Worm (Caenorhabditis elegans) whole organism, dauer: ENCODE results near the gene C45G9.4.

ENCODE experiments used
- unc-62 ChIP-seq: sonication (generic microtip); optimal IDR thresholded peaks from 2 replicates; lab custom pipeline; 2017; ENCODE audit warnings: missing biosample characterization, missing genetic modification reagents, missing genetic modification characterization

Gene C45G9.4

DNA sequence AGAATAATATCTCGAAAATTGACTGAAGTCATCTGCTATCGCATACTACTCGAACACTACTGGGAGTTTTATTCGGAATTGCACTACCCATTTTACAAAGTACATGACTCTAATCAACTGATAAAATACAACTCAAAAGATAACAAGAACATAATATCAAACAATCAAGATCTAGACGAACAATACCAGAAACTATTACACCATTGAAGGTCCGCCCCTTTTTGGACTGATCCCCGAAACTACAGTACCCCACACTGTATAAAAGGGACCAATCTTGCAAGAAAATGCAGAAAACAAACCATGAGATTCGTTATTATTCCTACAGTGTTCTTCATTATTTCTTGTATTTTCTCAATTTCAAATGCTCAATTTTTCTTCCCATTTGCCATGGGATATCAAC is 32.0 kb downstream of the C45G9.4 start, which contains the start of gene F54D8.10:
Gene F54D8.10, plus strand, starts transcription at position 301 of the 400 bp plus-strand sequence.
- no peak for TF ChIP-seq unc-62

DNA sequence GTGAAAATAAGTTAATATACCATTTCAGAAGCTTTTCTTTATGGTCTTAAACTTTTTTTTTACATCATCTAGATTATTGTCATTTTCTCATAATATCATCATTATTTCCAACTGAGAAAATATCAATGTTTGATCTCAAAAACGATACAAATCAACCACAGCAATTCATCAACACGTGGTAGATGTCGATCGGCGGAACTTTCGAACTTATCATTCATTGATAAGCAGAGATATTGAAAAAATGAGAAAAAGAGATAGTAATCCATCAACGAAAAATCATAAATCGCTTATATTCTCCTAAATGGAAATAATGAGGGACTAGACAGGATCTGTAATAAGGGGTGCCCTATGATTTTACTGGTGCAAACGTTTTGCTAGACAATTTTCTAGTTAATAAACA is 34.2 kb downstream of the C45G9.4 start:
- no peak for TF ChIP-seq unc-62

DNA sequence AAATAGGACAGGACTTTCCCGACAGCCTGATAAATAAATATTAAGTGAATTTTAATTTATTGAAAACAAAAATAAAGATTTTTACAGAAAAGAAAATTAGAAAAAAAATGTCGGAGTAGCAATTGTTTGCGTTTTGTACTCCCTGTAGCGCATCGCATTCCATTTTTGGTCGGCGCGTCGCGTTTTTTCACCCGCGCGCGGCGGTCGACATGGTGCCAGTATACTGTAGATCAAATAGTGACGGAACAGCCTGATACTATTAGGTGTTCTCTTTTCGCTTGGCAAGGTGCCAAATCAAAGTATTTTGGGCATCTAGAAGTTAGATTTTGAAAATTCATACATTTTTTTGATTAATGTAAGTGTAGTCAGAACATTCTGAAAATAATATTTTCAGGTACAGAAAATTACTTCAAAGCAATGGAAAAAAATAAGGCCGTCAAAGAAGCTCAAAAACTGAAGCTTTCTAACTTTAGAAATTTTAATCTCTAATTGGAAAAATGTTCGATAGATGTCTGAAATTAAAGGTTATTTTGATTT is 36.3 kb downstream of the C45G9.4 start:
- TF ChIP-seq unc-62, result no peak

DNA sequence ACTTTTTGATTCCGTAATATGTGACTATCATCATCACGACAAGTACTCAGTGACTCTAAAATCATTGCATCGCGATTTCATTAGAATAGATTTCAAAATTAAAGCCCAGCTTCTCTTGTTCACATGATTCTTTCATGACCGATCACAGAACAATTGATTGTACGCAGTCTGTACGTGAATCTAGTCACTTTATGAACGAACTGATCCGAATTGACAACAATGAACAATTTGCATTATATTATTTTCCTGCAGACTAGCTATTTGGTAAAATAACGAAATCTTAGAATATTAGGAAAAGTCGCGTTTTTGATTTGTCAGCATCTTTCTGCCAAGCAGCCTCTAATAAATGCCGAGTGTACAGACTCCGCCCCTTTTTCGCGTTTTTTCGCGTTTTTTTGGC is 37.0 kb downstream of the C45G9.4 start:
- no peak for TF ChIP-seq unc-62

DNA sequence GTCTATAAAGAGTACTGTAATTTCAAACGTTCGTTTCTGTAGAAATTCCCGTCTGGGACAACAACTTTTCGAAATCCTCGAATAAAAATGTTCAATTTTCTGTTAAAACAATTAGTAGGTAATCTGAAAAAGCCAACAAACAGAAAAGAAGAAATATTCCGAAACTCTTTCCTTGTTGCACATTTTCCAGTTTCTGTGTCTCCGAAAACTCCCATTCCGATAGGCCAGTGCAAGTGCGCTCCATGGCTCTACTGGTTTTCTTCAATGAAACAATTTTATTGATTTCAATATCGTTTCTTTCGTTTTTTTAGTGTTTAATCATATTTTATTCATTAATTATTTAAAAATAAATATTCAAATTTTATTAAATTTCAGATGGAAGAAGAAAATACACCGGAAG is 40.1 kb downstream of the C45G9.4 start, which contains the start of gene F54D8.6:
Gene F54D8.6, plus strand, starts transcription at position 370 of the 400 bp plus-strand sequence.
- TF ChIP-seq unc-62, result no peak

DNA sequence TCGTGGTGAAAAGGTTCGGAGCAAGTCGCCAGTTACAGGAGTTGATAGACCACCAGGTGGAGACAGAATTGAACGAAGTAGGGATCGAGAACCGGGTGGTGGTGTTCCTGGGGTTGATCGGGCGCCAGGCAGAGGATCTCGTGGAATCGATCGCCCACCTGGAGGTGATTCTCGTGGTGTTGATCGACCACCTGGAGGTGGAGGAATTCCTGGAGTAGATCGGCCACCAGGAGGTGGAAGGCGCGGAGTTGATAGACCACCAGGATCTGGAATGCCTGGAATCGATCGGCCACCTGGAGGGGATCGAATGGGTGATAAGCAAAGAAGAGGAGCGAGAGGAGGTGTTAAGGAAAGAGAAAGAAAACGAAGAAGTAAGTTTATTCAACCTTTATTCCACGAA is 43.0 kb downstream of the C45G9.4 start:
- TF ChIP-seq unc-62, result no peak

DNA sequence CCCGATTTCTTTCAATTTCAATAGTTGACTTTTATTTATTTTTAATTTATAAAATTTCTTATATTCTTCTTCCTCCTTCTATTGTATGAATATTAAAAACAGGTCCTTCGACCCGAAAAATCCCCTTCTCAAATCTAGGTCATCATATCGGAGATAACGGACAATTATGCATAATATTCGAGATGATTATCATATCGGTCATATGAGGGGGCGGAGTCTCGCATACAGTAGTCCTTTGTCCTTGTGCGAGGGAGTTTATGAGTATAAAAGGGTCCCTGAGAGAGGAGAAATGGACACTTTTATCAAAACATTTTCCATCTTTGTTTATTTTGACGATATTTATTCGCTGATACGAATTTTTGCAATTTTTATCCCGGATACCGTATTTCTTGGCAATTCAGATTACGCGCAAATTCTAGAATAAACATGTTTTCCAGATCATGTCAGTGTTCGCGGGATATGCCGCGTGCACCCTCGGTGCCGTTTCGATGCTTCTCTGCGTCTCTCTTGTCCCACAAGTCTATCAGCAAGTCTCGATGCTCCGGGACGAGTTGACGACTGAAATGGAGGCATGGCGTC is 44.5 kb downstream of the C45G9.4 start, which contains the start of gene dpy-17:
Gene dpy-17, plus strand, starts transcription at position 438 of the 579 bp plus-strand sequence.
- TF ChIP-seq unc-62, result no peak

DNA sequence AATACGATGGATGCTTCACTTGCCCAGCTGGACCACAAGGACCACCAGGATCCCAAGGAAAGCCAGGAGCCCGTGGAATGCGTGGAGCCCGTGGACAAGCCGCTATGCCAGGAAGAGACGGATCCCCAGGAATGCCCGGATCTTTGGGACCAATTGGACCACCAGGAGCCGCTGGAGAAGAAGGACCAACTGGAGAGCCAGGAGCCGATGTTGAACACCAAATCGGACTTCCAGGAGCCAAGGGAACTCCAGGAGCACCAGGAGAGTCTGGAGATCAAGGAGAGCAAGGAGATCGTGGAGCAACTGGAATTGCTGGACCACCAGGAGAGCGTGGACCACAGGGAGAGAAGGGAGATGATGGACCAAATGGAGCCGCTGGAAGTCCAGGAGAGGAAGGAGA is 45.5 kb downstream of the C45G9.4 start:
- TF ChIP-seq unc-62, result no peak

DNA sequence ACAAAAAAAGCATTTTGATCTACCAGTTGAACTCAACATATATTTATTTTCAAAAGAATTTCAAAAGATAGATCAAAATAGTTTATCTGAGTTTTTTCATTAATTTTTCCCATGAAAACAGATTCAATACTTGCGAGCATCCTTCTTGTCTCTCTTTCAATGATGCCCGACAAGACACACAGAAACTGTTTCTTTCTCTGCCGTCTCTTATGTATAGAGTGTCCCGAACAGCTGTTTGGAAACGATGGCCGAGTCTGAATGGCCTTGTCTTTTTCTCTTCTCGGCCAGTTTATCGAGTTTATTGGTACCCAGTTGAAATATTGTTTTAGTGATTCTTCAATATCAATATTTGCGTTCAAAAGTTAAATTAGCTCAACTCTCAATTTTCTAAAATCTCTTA is 46.2 kb downstream of the C45G9.4 start:
- no peak for TF ChIP-seq unc-62

DNA sequence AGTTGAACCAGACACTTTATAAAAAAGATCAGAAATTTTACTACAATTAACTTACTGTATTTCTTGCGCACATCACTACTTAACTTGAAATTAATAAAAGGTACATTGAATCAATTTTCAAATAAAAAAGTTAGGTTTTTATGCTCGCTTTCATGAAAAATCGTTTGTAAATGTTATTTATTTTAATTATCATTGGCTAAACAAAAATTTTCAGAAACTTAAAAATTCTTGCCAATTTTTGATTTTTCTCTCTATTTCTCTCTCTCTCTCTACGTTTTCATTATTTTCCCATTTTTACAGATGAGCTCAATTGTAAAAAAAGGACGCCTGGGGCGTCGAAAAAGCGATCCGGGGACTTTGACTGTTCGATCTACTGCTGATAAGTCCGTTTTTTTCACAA is 46.9 kb downstream of the C45G9.4 start, which contains the start of gene sax-2:
Gene sax-2, plus strand, starts transcription at position 301 of the 400 bp plus-strand sequence.
- no peak for TF ChIP-seq unc-62

DNA sequence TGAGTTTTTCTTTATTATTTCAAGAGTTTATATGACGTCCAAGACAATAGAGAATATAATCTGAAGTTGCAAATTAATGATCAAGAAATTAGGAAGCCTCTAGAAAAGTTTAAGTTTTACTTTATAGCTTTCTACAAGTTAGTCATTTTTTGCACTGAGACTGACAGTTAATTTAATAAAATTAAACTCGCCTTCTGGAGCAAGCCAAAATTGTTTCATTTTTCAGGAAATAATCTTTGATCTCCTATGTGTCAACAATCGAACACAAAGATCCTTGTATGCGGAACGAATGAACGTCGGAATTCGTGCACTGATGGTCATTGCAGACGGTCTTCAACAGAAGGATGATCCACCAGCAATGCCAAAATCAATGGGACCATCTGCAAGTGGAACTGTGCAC is 49.9 kb downstream of the C45G9.4 start:
- no peak for TF ChIP-seq unc-62

DNA sequence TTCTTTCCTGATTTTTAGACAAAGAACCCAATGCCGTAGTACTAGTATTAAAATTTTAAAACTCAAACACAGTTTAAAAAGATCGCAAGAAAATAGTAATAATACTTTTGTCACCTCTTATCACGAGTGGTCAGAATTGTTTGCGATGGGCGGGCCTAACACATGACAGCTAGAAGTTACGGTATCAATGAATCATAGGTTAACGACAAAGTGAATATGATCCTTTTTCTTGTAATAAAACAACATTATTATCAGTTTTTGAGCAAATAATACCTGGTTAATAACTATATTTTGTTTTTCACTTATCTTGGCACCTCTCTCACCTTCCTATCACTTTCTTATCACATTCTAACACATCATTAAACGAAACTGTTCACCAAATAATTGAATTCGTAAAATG is 50.5 kb downstream of the C45G9.4 start:
- no peak for TF ChIP-seq unc-62
